Worm (Caenorhabditis elegans) whole organism, L4 larva: ENCODE data around the gene qdpr-1.

Experiments used
- F26F4.8 ChIP-seq: fragments of 200-800 bp; sonication (Bioruptor generic); conservative IDR thresholded peaks from 2 replicates; pipeline ENCODE4 v1.3.6; 2022; ENCODE audit warnings: missing genetic modification characterization, missing compliant biosample characterization
- Y5F2A.4 ChIP-seq: fragments of 200-800 bp; sonication (Bioruptor generic); optimal IDR thresholded peaks from 2 replicates; lab custom pipeline; 2018; ENCODE audit warnings: mild to moderate bottlenecking, missing genetic modification characterization, missing compliant biosample characterization
- ZK546.5 ChIP-seq, 2 experiments: sonication (generic microtip); optimal IDR thresholded peaks; 2 replicates each; lab custom pipeline; 2017; ENCODE audit warnings: missing biosample characterization in 2 of 2, missing genetic modification characterization in 2 of 2
- egl-27 ChIP-seq: sonication (generic microtip); optimal IDR thresholded peaks from 3 replicates; lab custom pipeline; 2017; ENCODE audit warnings: missing biosample characterization, missing genetic modification reagents, missing genetic modification characterization
- hmg-1.1 ChIP-seq: fragments of 200-800 bp; sonication (Bioruptor generic); IDR thresholded peaks from 2 replicates; pipeline ENCODE4 v1.3.6; 2022; ENCODE audit warnings: missing genetic modification reagents, missing genetic modification characterization, missing compliant biosample characterization
- mdl-1 ChIP-seq, 2 experiments: fragments of 150-350 bp in 1 of 2; sonication (generic microtip) in 1 of 2; optimal IDR thresholded peaks; 2 replicates each; lab custom pipeline; 2014 to 2017; ENCODE audit warnings: missing biosample characterization in 2 of 2, missing genetic modification characterization in 2 of 2
- mxl-2 ChIP-seq: fragments of 200-800 bp; sonication (Bioruptor generic); conservative IDR thresholded peaks from 2 replicates; pipeline ENCODE4 v1.3.6; 2022; ENCODE audit warnings: missing genetic modification reagents, missing genetic modification characterization, missing compliant biosample characterization
- nhr-10 ChIP-seq: fragments of 150-350 bp; optimal IDR thresholded peaks from 2 replicates; lab custom pipeline; 2014; ENCODE audit warnings: missing biosample characterization, missing genetic modification characterization
- nhr-25 ChIP-seq: sonication (generic microtip); optimal IDR thresholded peaks from 2 replicates; lab custom pipeline; 2017; ENCODE audit warnings: missing genetic modification characterization, mild to moderate bottlenecking, missing compliant biosample characterization, antibody characterized with exemption, moderate library complexity, borderline replicate concordance; ENCODE audit not compliant: insufficient read depth
- nhr-28 ChIP-seq: fragments of 150-350 bp; optimal IDR thresholded peaks from 2 replicates; lab custom pipeline; 2014; ENCODE audit warnings: missing biosample characterization, missing genetic modification characterization
- zag-1 ChIP-seq: fragments of 150-350 bp; optimal IDR thresholded peaks from 2 replicates; lab custom pipeline; 2014; ENCODE audit warnings: missing biosample characterization, missing genetic modification characterization

DNA sequence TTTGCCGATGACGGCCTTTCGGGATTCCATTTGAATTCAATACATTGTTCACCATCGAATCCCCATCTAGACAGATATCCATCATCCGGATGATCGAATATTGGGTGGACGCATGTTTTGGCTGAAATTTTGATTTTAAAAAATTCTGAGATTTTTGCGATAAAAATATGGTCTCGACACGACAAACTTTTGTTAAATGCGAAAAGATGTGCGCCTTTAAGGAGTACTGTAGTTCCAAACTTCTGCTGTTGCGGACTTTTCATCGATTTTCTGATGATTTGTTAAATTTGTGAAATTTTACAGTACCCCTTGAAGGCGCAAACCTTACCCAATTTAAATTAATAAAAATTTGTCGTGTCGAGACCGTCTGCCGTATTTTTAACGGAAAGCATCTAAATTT is 34.1 kb downstream of the qdpr-1 start:
- no peak for TF ChIP-seq Y5F2A.4 (GFP tag; lab: Kevin White, UChicago)
- TF ChIP-seq nhr-28 (tag; lab: Kevin White, UChicago), result no peak
- TF ChIP-seq zag-1 (tag; lab: Kevin White, UChicago), result no peak
- no peak for TF ChIP-seq mxl-2 (GFP tag; lab: Robert Waterston, UW)
- TF ChIP-seq hmg-1.1, result no peak
- no peak for TF ChIP-seq egl-27 (tag; lab: Kevin White, UChicago)
- TF ChIP-seq nhr-10 (tag; lab: Kevin White, UChicago), result no peak
- no peak for TF ChIP-seq nhr-25
- TF ChIP-seq ZK546.5 (tag; optimal IDR thresholded peaks at IDR 0.05; lab: Kevin White, UChicago), result no peak
- TF ChIP-seq mdl-1 (tag; optimal IDR thresholded peaks at IDR 0.05; lab: Kevin White, UChicago), result no peak
- TF ChIP-seq F26F4.8 (GFP tag; lab: Robert Waterston, UW), result no peak
